Fruit fly (Drosophila melanogaster) whole organism, embryonic: ENCODE data around the gene Moe.
A peak's percentile ranks its signal among the peaks of the same experiment; 100 is the strongest.

Experiments used
- CG10147 ChIP-seq: fragments of 200-800 bp; sonication (Bioruptor generic); optimal IDR thresholded peaks from 2 replicates; lab custom pipeline; 2019; ENCODE audit warnings: missing biosample characterization, mild to moderate bottlenecking, missing genetic modification characterization, moderate library complexity
- CG10959 ChIP-seq: fragments of 200-800 bp; sonication (Bioruptor generic); IDR thresholded peaks from 2 replicates; pipeline ENCODE4 v1.3.6; 2022; ENCODE audit warnings: missing biosample characterization, missing genetic modification characterization
- CG12155 ChIP-seq: fragments of 200-800 bp; sonication (Bioruptor generic); optimal IDR thresholded peaks from 3 replicates; lab custom pipeline; 2016; ENCODE audit warnings: missing biosample characterization, missing genetic modification characterization
- CG13424 ChIP-seq: fragments of 200-800 bp; sonication (Bioruptor generic); optimal IDR thresholded peaks from 2 replicates; lab custom pipeline; 2019; ENCODE audit warnings: missing biosample characterization, mild to moderate bottlenecking, missing genetic modification characterization, moderate library complexity
- CG14965 ChIP-seq: fragments of 200-800 bp; sonication (Bioruptor generic); optimal IDR thresholded peaks from 2 replicates; lab custom pipeline; 2016; ENCODE audit warnings: missing biosample characterization, missing genetic modification characterization, borderline replicate concordance
- CG15269 ChIP-seq: fragments of 200-800 bp; sonication (Bioruptor generic); optimal IDR thresholded peaks from 2 replicates; lab custom pipeline; 2018; ENCODE audit warnings: missing biosample characterization, mild to moderate bottlenecking, missing genetic modification characterization, moderate library complexity
- CG17186 ChIP-seq: fragments of 200-800 bp; sonication (Bioruptor generic); optimal IDR thresholded peaks from 3 replicates; lab custom pipeline; 2017; ENCODE audit warnings: missing biosample characterization, missing genetic modification reagents, missing genetic modification characterization
- CG30020 ChIP-seq: fragments of 200-800 bp; optimal IDR thresholded peaks from 2 replicates; lab custom pipeline; 2019; ENCODE audit warnings: missing biosample characterization, mild to moderate bottlenecking, missing genetic modification characterization, moderate library complexity
- CG31388 ChIP-seq: fragments of 200-800 bp; sonication (Bioruptor generic); optimal IDR thresholded peaks from 2 replicates; lab custom pipeline; 2016; ENCODE audit warnings: missing biosample characterization, missing genetic modification characterization
- CG4404 ChIP-seq: fragments of 200-800 bp; sonication (Bioruptor generic); IDR thresholded peaks from 2 replicates; pipeline ENCODE4 v1.3.6; 2022; ENCODE audit warnings: missing biosample characterization, missing genetic modification characterization
- CG4820 ChIP-seq: fragments of 200-800 bp; sonication (Bioruptor generic); optimal IDR thresholded peaks from 3 replicates; lab custom pipeline; 2016; ENCODE audit warnings: missing biosample characterization, missing genetic modification characterization
- CG7357 ChIP-seq: fragments of 200-800 bp; sonication (Bioruptor generic); IDR thresholded peaks from 3 replicates; pipeline ENCODE4 v1.3.6; 2022; ENCODE audit warnings: missing biosample characterization, missing genetic modification characterization
- CG8388 ChIP-seq: fragments of 200-800 bp; sonication (Bioruptor generic); optimal IDR thresholded peaks from 2 replicates; lab custom pipeline; 2019; ENCODE audit warnings: missing biosample characterization, mild to moderate bottlenecking, missing genetic modification characterization, moderate library complexity
- CHES-1-like ChIP-seq: fragments of 200-800 bp; sonication (Bioruptor generic); optimal IDR thresholded peaks from 2 replicates; lab custom pipeline; 2016; ENCODE audit warnings: missing biosample characterization, missing genetic modification characterization
- Dp ChIP-seq: fragments of 200-800 bp; sonication (Bioruptor generic); optimal IDR thresholded peaks from 2 replicates; lab custom pipeline; 2018; ENCODE audit warnings: missing biosample characterization, mild to moderate bottlenecking, missing genetic modification characterization, moderate library complexity
- HmgZ ChIP-seq: fragments of 200-800 bp; sonication (Bioruptor generic); optimal IDR thresholded peaks from 2 replicates; lab custom pipeline; 2018; ENCODE audit warnings: missing biosample characterization, mild to moderate bottlenecking, missing genetic modification characterization
- Lhr ChIP-seq: fragments of 200-800 bp; sonication (Bioruptor generic); optimal IDR thresholded peaks from 3 replicates; lab custom pipeline; 2017; ENCODE audit warnings: mild to moderate bottlenecking, missing biosample characterization, missing genetic modification reagents, missing genetic modification characterization
- Lim3 ChIP-seq: fragments of 200-800 bp; sonication (Bioruptor generic); IDR thresholded peaks from 2 replicates; pipeline ENCODE4 v1.3.6; 2022; ENCODE audit warnings: missing biosample characterization, missing genetic modification characterization
- NC2α ChIP-seq: fragments of 200-800 bp; sonication (Bioruptor generic); optimal IDR thresholded peaks from 2 replicates; lab custom pipeline; 2016; ENCODE audit warnings: missing biosample characterization, missing genetic modification characterization
- Nf-YC ChIP-seq: fragments of 200-800 bp; optimal IDR thresholded peaks from 3 replicates; lab custom pipeline; 2019; ENCODE audit warnings: missing biosample characterization, mild to moderate bottlenecking, missing genetic modification characterization, moderate library complexity
- Opbp ChIP-seq: fragments of 200-800 bp; sonication (Bioruptor generic); IDR thresholded peaks from 3 replicates; pipeline ENCODE4 v1.3.6; 2022; ENCODE audit warnings: missing biosample characterization, missing genetic modification characterization; ENCODE audit not compliant: partially characterized antibody
- Rfx ChIP-seq: fragments of 200-800 bp; sonication (Bioruptor generic); IDR thresholded peaks from 2 replicates; pipeline ENCODE4 v1.3.6; 2022; ENCODE audit warnings: missing biosample characterization, missing genetic modification characterization
- Scr ChIP-seq: fragments of 200-800 bp; sonication (Bioruptor generic); IDR thresholded peaks from 2 replicates; pipeline ENCODE4 v1.3.6; 2022; ENCODE audit warnings: missing biosample characterization, missing genetic modification characterization; ENCODE audit not compliant: partially characterized antibody
- ash1 ChIP-seq: fragments of 200-800 bp; sonication (Bioruptor generic); optimal IDR thresholded peaks from 2 replicates; lab custom pipeline; 2018; ENCODE audit warnings: missing biosample characterization, mild to moderate bottlenecking, missing genetic modification characterization
- az2 ChIP-seq: fragments of 200-800 bp; sonication (Bioruptor generic); optimal IDR thresholded peaks from 3 replicates; lab custom pipeline; 2016; ENCODE audit warnings: missing biosample characterization, missing genetic modification characterization
- bsh ChIP-seq, 2 experiments: fragments of 200-800 bp; sonication (Bioruptor generic); optimal IDR thresholded peaks; 2 replicates each; lab custom pipeline; 2017 to 2018; ENCODE audit warnings: mild to moderate bottlenecking in 2 of 2, missing biosample characterization in 2 of 2, missing genetic modification characterization in 2 of 2, moderate library complexity in 1 of 2
- btn ChIP-seq: fragments of 200-800 bp; sonication (Bioruptor generic); optimal IDR thresholded peaks from 2 replicates; lab custom pipeline; 2016; ENCODE audit warnings: missing biosample characterization, missing genetic modification characterization
- cad ChIP-seq: fragments of >200 bp; optimal IDR thresholded peaks from 2 replicates; lab custom pipeline; 2017; ENCODE audit warnings: missing biosample characterization, missing genetic modification characterization
- crp ChIP-seq, 2 experiments: fragments of 200-800 bp; sonication (Bioruptor generic); optimal IDR thresholded peaks; 2 replicates in 1 of 2; 3 replicates in 1 of 2; lab custom pipeline; 2017; ENCODE audit warnings: missing biosample characterization in 2 of 2, missing genetic modification characterization in 2 of 2, mild to moderate bottlenecking in 1 of 2, moderate library complexity in 1 of 2
- cwo ChIP-seq: fragments of 200-800 bp; sonication (Bioruptor generic); optimal IDR thresholded peaks from 3 replicates; lab custom pipeline; 2017; ENCODE audit warnings: missing biosample characterization, missing genetic modification characterization, mild to moderate bottlenecking, moderate library complexity, missing genetic modification reagents
- dimm ChIP-seq: fragments of 200-800 bp; sonication (Bioruptor generic); IDR thresholded peaks from 2 replicates; pipeline ENCODE4 v1.3.6; 2022; ENCODE audit warnings: missing biosample characterization, missing genetic modification characterization
- dpn ChIP-seq, 2 experiments: fragments of 200-800 bp; sonication (Bioruptor generic); optimal IDR thresholded peaks; 3 replicates each; lab custom pipeline; 2016; ENCODE audit warnings: missing biosample characterization in 2 of 2, missing genetic modification characterization in 2 of 2
- emc ChIP-seq: fragments of 200-800 bp; sonication (Bioruptor generic); optimal IDR thresholded peaks from 2 replicates; lab custom pipeline; 2016; ENCODE audit warnings: missing biosample characterization, missing genetic modification characterization
- fd3F ChIP-seq: fragments of 200-800 bp; sonication (Bioruptor generic); optimal IDR thresholded peaks from 2 replicates; lab custom pipeline; 2018; ENCODE audit warnings: missing biosample characterization, mild to moderate bottlenecking, missing genetic modification characterization, moderate library complexity
- gcm ChIP-seq: fragments of 200-800 bp; sonication (Bioruptor generic); optimal IDR thresholded peaks from 2 replicates; lab custom pipeline; 2019; ENCODE audit warnings: missing biosample characterization, mild to moderate bottlenecking, missing genetic modification characterization, moderate library complexity
- gsb-n ChIP-seq: fragments of 200-800 bp; sonication (Bioruptor generic); optimal IDR thresholded peaks from 3 replicates; lab custom pipeline; 2018; ENCODE audit warnings: missing biosample characterization, mild to moderate bottlenecking, missing genetic modification characterization
- ham ChIP-seq: fragments of 200-800 bp; sonication (Bioruptor generic); IDR thresholded peaks from 2 replicates; pipeline ENCODE4 v1.3.6; 2022; ENCODE audit warnings: missing biosample characterization, missing genetic modification characterization
- nerfin-1 ChIP-seq: fragments of 200-800 bp; sonication (Bioruptor generic); optimal IDR thresholded peaks from 3 replicates; lab custom pipeline; 2019; ENCODE audit warnings: missing biosample characterization, mild to moderate bottlenecking, missing genetic modification characterization, moderate library complexity
- odd ChIP-seq: fragments of 200-800 bp; sonication (Bioruptor generic); optimal IDR thresholded peaks from 2 replicates; lab custom pipeline; 2017; ENCODE audit warnings: missing biosample characterization, mild to moderate bottlenecking, missing genetic modification characterization
- org-1 ChIP-seq: fragments of 200-800 bp; sonication (Bioruptor generic); optimal IDR thresholded peaks from 2 replicates; lab custom pipeline; 2017; ENCODE audit warnings: missing biosample characterization, missing genetic modification characterization
- p53 ChIP-seq: fragments of 200-800 bp; sonication (Bioruptor generic); optimal IDR thresholded peaks from 2 replicates; lab custom pipeline; 2016; ENCODE audit warnings: missing biosample characterization, missing genetic modification characterization
- pros ChIP-seq: fragments of 200-800 bp; sonication (Bioruptor generic); optimal IDR thresholded peaks from 3 replicates; lab custom pipeline; 2019; ENCODE audit warnings: missing biosample characterization, mild to moderate bottlenecking, missing genetic modification characterization, moderate library complexity
- salm ChIP-seq: fragments of 200-800 bp; sonication (Bioruptor generic); optimal IDR thresholded peaks from 2 replicates; lab custom pipeline; 2018; ENCODE audit warnings: missing biosample characterization, mild to moderate bottlenecking, missing genetic modification characterization
- sens-2 ChIP-seq: fragments of 200-800 bp; sonication (Bioruptor generic); IDR thresholded peaks from 2 replicates; pipeline ENCODE4 v1.3.6; 2022; ENCODE audit warnings: missing biosample characterization, missing genetic modification characterization
- seq ChIP-seq: fragments of 200-800 bp; sonication (Bioruptor generic); IDR thresholded peaks from 2 replicates; pipeline ENCODE4 v1.3.6; 2022; ENCODE audit warnings: missing biosample characterization, missing genetic modification characterization
- sima ChIP-seq: fragments of 200-800 bp; sonication (Bioruptor generic); optimal IDR thresholded peaks from 2 replicates; lab custom pipeline; 2016; ENCODE audit warnings: missing biosample characterization, missing genetic modification characterization
- slbo ChIP-seq: fragments of 200-800 bp; sonication (Bioruptor generic); IDR thresholded peaks from 2 replicates; pipeline ENCODE4 v1.3.6; 2022; ENCODE audit warnings: missing biosample characterization, missing genetic modification characterization
- sob ChIP-seq: fragments of 200-800 bp; sonication (Bioruptor generic); IDR thresholded peaks from 2 replicates; pipeline ENCODE4 v1.3.6; 2022; ENCODE audit warnings: missing biosample characterization, missing genetic modification characterization
- toy ChIP-seq: fragments of 200-800 bp; sonication (Bioruptor generic); IDR thresholded peaks from 2 replicates; pipeline ENCODE4 v1.3.6; 2022; ENCODE audit warnings: missing biosample characterization, missing genetic modification characterization
- trh ChIP-seq: fragments of 200-800 bp; sonication (Bioruptor generic); optimal IDR thresholded peaks from 2 replicates; lab custom pipeline; 2016; ENCODE audit warnings: missing biosample characterization, missing genetic modification characterization
- usp ChIP-seq: fragments of >200 bp; optimal IDR thresholded peaks from 2 replicates; lab custom pipeline; 2017; ENCODE audit warnings: missing biosample characterization, missing genetic modification characterization
- zen2 ChIP-seq: fragments of 200-800 bp; sonication (Bioruptor generic); IDR thresholded peaks from 3 replicates; pipeline ENCODE4 v1.3.6; 2022; ENCODE audit warnings: missing biosample characterization, missing genetic modification characterization; ENCODE audit not compliant: partially characterized antibody

Moe gene

DNA sequence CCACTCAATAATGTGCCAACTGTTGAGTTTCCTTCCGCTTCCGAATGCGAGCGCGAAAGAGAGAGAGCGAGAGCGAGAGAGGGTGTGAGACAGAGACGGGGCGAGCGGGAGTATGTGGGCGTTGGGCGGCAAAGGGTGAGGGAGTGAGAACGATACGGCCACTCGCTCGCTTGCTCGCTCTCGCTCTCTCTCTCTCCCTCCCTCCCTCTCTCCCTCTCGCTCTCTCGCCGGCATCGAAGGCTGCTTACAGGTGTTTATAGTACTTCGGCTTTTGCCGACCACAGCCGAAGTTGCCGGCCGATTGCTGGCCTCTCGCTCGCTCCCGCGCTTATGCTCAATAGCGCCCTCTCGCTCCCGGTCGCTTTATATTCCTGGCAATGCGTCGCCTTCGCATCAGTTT, 26.6 kb upstream of the Moe start (continued):
- TF ChIP-seq CG15269 (tag; lab: Kevin White, UChicago) (no peak), Lim3 (no peak), slbo (GFP tag; lab: Robert Waterston, UW) (peak; percentile 32; the same call in 1 of the 2 replicates), bsh (GFP tag; optimal IDR thresholded peaks at IDR 0.05; lab: Kevin White, UChicago) (no peak), usp (GFP tag; lab: Kevin White, UChicago) (no peak), sens-2 (GFP tag; lab: Robert Waterston, UW) (no peak), salm (tag; lab: Kevin White, UChicago) (no peak), trh (GFP tag; lab: Kevin White, UChicago) (no peak), crp (GFP tag; optimal IDR thresholded peaks at IDR 0.05; lab: Kevin White, UChicago) (no peak), Lhr (GFP tag; lab: Kevin White, UChicago) (no peak), Scr (GFP tag; lab: Robert Waterston, UW) (no peak), Rfx (GFP tag; lab: Robert Waterston, UW) (no peak), dpn (GFP tag; optimal IDR thresholded peaks at IDR 0.05; lab: Kevin White, UChicago) (no peak), CG13424 (tag; lab: Kevin White, UChicago) (no peak), ham (GFP tag; lab: Robert Waterston, UW) (no peak), Opbp (GFP tag; lab: Robert Waterston, UW) (0 out of 3 replicates have a peak, but pooled peaks have one; percentile 16), sob (GFP tag; lab: Robert Waterston, UW) (0 out of 2 replicates have a peak, but pooled peaks have one; percentile 13), sima (no peak), NC2α (GFP tag; lab: Kevin White, UChicago) (peak; percentile 14), gsb-n (tag; lab: Kevin White, UChicago) (no peak), HmgZ (tag; lab: Kevin White, UChicago) (no peak), CG4404 (GFP tag; lab: Robert Waterston, UW) (no peak), emc (GFP tag; lab: Kevin White, UChicago) (no peak), dimm (GFP tag; lab: Robert Waterston, UW) (no peak), cad (GFP tag; lab: Kevin White, UChicago) (no peak), toy (no peak), CG8388 (GFP tag; lab: Kevin White, UChicago) (no peak), cwo (no peak), zen2 (GFP tag; lab: Robert Waterston, UW) (no peak), CG12155 (peak; percentile 11), CG31388 (no peak), seq (GFP tag; lab: Robert Waterston, UW) (no peak), gcm (GFP tag; lab: Kevin White, UChicago) (no peak), az2 (GFP tag; lab: Kevin White, UChicago) (no peak), p53 (GFP tag; lab: Kevin White, UChicago) (no peak), pros (GFP tag; lab: Kevin White, UChicago) (no peak), btn (GFP tag; lab: Kevin White, UChicago) (no peak), Nf-YC (tag; lab: Kevin White, UChicago) (peak; percentile 76), CG30020 (no peak), fd3F (GFP tag; lab: Kevin White, UChicago) (no peak), CG4820 (GFP tag; lab: Kevin White, UChicago) (no peak), nerfin-1 (tag; lab: Kevin White, UChicago) (no peak), odd (no peak), org-1 (GFP tag; lab: Kevin White, UChicago) (no peak), CG7357 (GFP tag; lab: Robert Waterston, UW) (no peak), CG14965 (no peak), Dp (GFP tag; lab: Kevin White, UChicago) (no peak), CHES-1-like (GFP tag; lab: Kevin White, UChicago) (no peak), ash1 (no peak), CG17186 (no peak), CG10147 (GFP tag; lab: Kevin White, UChicago) (no peak), CG10959 (GFP tag; lab: Robert Waterston, UW) (no peak)
